Fruit fly (Drosophila melanogaster) whole organism, pupa: ENCODE data around the gene CG32032.

Source experiments
- CG10348 ChIP-seq: fragments of 200-800 bp; sonication (Bioruptor generic); IDR thresholded peaks from 2 replicates; pipeline ENCODE4 v1.3.6; 2022; ENCODE audit warnings: missing biosample characterization, missing genetic modification characterization
- CG17806 ChIP-seq: fragments of 200-800 bp; sonication (Bioruptor generic); optimal IDR thresholded peaks from 2 replicates; lab custom pipeline; 2018; ENCODE audit warnings: missing biosample characterization, mild to moderate bottlenecking, missing genetic modification characterization, moderate library complexity
- CG4496 ChIP-seq: fragments of 200-800 bp; sonication (Bioruptor generic); IDR thresholded peaks from 3 replicates; pipeline ENCODE4 v1.3.6; 2022; ENCODE audit warnings: missing biosample characterization, missing genetic modification characterization
- CG8159 ChIP-seq: fragments of 200-800 bp; sonication (Bioruptor generic); optimal IDR thresholded peaks from 3 replicates; lab custom pipeline; 2018; ENCODE audit warnings: missing biosample characterization, mild to moderate bottlenecking, missing genetic modification characterization, moderate library complexity
- D1 ChIP-seq: fragments of 200-800 bp; sonication (Bioruptor generic); optimal IDR thresholded peaks from 2 replicates; lab custom pipeline; 2018; ENCODE audit warnings: missing biosample characterization, mild to moderate bottlenecking, missing genetic modification characterization, moderate library complexity
- EcR ChIP-seq: fragments of 200-800 bp; sonication (Bioruptor generic); optimal IDR thresholded peaks from 3 replicates; lab custom pipeline; 2019; ENCODE audit warnings: missing biosample characterization, missing genetic modification characterization, mild to moderate bottlenecking, moderate library complexity, missing genetic modification reagents
- Ets98B ChIP-seq: fragments of 200-800 bp; sonication (Bioruptor generic); IDR thresholded peaks from 2 replicates; pipeline ENCODE4 v1.3.6; 2022; ENCODE audit warnings: missing biosample characterization, missing genetic modification characterization
- fd96Ca ChIP-seq: fragments of 200-800 bp; sonication (Bioruptor generic); IDR thresholded peaks from 3 replicates; pipeline ENCODE4 v1.3.6; 2022; ENCODE audit warnings: missing biosample characterization, missing genetic modification characterization
- gl ChIP-seq: fragments of 200-800 bp; sonication (Bioruptor generic); optimal IDR thresholded peaks from 2 replicates; lab custom pipeline; 2018; ENCODE audit warnings: missing biosample characterization, mild to moderate bottlenecking, missing genetic modification characterization

- TF ChIP-seq D1 (tag; lab: Kevin White, UChicago) (no peak), gl (tag; lab: Kevin White, UChicago) (no peak), CG17806 (tag; lab: Kevin White, UChicago) (no peak), fd96Ca (GFP tag; lab: Robert Waterston, UW) (peak; percentile 64; the same call in 2 of the 3 replicates), EcR (no peak), CG4496 (GFP tag; lab: Robert Waterston, UW) (peak; percentile 83), CG10348 (GFP tag; lab: Robert Waterston, UW) (no peak), Ets98B (GFP tag; lab: Robert Waterston, UW) (peak; percentile 74), CG8159 (tag; lab: Kevin White, UChicago) (no peak)
Measured at dm6 chr3L:9065997-9066441, 26.8 kb upstream of the CG32032 start, which contains the start of gene Argk1.
